Worm (Caenorhabditis elegans): Measurements from ENCODE around the gene rpl-5.
A peak's percentile ranks its signal among the peaks of the same experiment; 100 is the strongest.

The rpl-5 gene

ce11 chrII:8536060-8536459 is 33.7 kb upstream of the rpl-5 start, which contains the start of gene W01C9.2:
Gene W01C9.2 (plus strand): TSS chrII:8536360.
- TF ChIP-seq nfya-1 (tag; optimal IDR thresholded peaks at IDR 0.05) (no peak), tbx-7 (tag; optimal IDR thresholded peaks at IDR 0.05) (no peak), sox-4 (tag; optimal IDR thresholded peaks at IDR 0.05) (no peak), ceh-30 (tag; optimal IDR thresholded peaks at IDR 0.05) (no peak), ceh-48 (tag; optimal IDR thresholded peaks at IDR 0.05) (no peak), npax-4 (tag; optimal IDR thresholded peaks at IDR 0.05) (no peak), odd-2 (tag; optimal IDR thresholded peaks at IDR 0.05) (no peak), fkh-6 (tag; optimal IDR thresholded peaks at IDR 0.05) (no peak), K02D7.2 (tag; optimal IDR thresholded peaks at IDR 0.05) (no peak), ceh-22 (tag; optimal IDR thresholded peaks at IDR 0.05) (no peak), F13H6.1 (tag; optimal IDR thresholded peaks at IDR 0.05) (no peak), nhr-11 (tag; optimal IDR thresholded peaks at IDR 0.05) (no peak), ceh-19 (GFP tag; optimal IDR thresholded peaks at IDR 0.05) (no peak), pha-2 (tag; optimal IDR thresholded peaks at IDR 0.05) (no peak), pat-9 (tag; optimal IDR thresholded peaks at IDR 0.05) (no peak)

DNA sequence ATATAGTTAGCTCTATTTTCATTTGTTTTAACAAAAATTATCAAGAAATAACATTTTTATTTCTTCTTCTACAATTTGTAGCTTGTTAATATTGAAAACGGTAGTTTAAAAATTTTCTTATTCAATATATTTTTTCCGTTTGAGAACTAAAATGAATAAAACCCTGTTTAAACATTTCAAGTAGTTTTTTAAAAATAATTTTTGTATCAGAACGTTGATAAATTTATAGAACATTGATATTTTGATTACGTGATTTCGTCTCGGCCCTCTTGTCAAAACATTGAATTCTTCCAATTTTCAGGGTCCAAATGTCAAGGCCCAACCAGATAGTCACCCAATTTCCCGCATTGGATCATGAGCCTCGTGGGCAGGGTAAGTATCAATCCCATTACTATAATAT is 29.3 kb upstream of the rpl-5 start, which contains the start of gene pqn-73:
Gene pqn-73 (plus strand): TSS at position 301 of the 400 bp plus-strand sequence.
- no peak for TF ChIP-seq nfya-1 (tag; optimal IDR thresholded peaks at IDR 0.05)
- TF ChIP-seq hlh-8 (tag; optimal IDR thresholded peaks at IDR 0.05), result no peak
- no peak for TF ChIP-seq ceh-6 (GFP tag; optimal IDR thresholded peaks at IDR 0.05)
- no peak for TF ChIP-seq C08G9.2 (tag; optimal IDR thresholded peaks at IDR 0.05)
- TF ChIP-seq pros-1 (tag; optimal IDR thresholded peaks at IDR 0.05), result no peak
- TF ChIP-seq ceh-48 (tag; optimal IDR thresholded peaks at IDR 0.05), result no peak
- TF ChIP-seq pat-9 (tag; optimal IDR thresholded peaks at IDR 0.05), result no peak
- TF ChIP-seq pha-4 (tag; optimal IDR thresholded peaks at IDR 0.05), result no peak
- TF ChIP-seq madf-2 (tag; optimal IDR thresholded peaks at IDR 0.05), result no peak
- no peak for TF ChIP-seq zip-5 (tag; optimal IDR thresholded peaks at IDR 0.05)

- no peak for TF ChIP-seq unc-55 (GFP tag; optimal IDR thresholded peaks at IDR 0.05)
Observed at ce11 chrII:8545315-8545714, 24.4 kb upstream of the rpl-5 start, which contains the start of gene decr-1.2. Gene decr-1.2 (plus strand): TSS chrII:8545615.

- peak; percentile 6 for TF ChIP-seq unc-42 (tag; optimal IDR thresholded peaks at IDR 0.05)
- no peak for TF ChIP-seq mec-3 (tag; optimal IDR thresholded peaks at IDR 0.05; ENCODE audit: borderline replicate concordance)
- TF ChIP-seq ceh-22 (tag; optimal IDR thresholded peaks at IDR 0.05), result no peak
- TF ChIP-seq unc-86 (tag; optimal IDR thresholded peaks at IDR 0.05), result peak; percentile 80
- TF ChIP-seq ama-1 (optimal IDR thresholded peaks at IDR 0.05), result no peak
- peak; percentile 82 for TF ChIP-seq hlh-13 (GFP tag; optimal IDR thresholded peaks at IDR 0.05)
- TF ChIP-seq che-1 (tag; optimal IDR thresholded peaks at IDR 0.05), result peak; percentile 88
- TF ChIP-seq hlh-15 (tag; optimal IDR thresholded peaks at IDR 0.05), result peak; percentile 61
- peak; percentile 67 for TF ChIP-seq madf-2 (tag; optimal IDR thresholded peaks at IDR 0.05)
- no peak for TF ChIP-seq unc-55 (GFP tag; optimal IDR thresholded peaks at IDR 0.05)
- peak; percentile 76; the same call in 1 of the 2 replicates for TF ChIP-seq ceh-45 (GFP tag; IDR thresholded peaks at IDR 0.05)
- no peak for TF ChIP-seq pros-1 (tag; optimal IDR thresholded peaks at IDR 0.05)
- TF ChIP-seq tbx-2 (tag; optimal IDR thresholded peaks at IDR 0.05), result peak; percentile 88
- peak; percentile 92 for TF ChIP-seq elt-2 (tag; optimal IDR thresholded peaks at IDR 0.05)
- TF ChIP-seq ref-2 (tag; optimal IDR thresholded peaks at IDR 0.05), result no peak
- TF ChIP-seq ahr-1 (tag; optimal IDR thresholded peaks at IDR 0.05), result peak; percentile 75
- peak; percentile 11 for TF ChIP-seq hlh-30 (tag; optimal IDR thresholded peaks at IDR 0.05; ENCODE audit: insufficient read depth)
- peak; percentile 89 for TF ChIP-seq pha-2 (tag; optimal IDR thresholded peaks at IDR 0.05)
- peak; percentile 63 for TF ChIP-seq sdc-2 (tag; optimal IDR thresholded peaks at IDR 0.05)
- peak; percentile 28 for TF ChIP-seq ceh-30 (tag; optimal IDR thresholded peaks at IDR 0.05)
- TF ChIP-seq ceh-9 (tag; optimal IDR thresholded peaks at IDR 0.05), result peak; percentile 33
- peak; percentile 85 for TF ChIP-seq hlh-6 (tag; optimal IDR thresholded peaks at IDR 0.05)
- TF ChIP-seq sox-4 (tag; optimal IDR thresholded peaks at IDR 0.05), result peak; percentile 84
- TF ChIP-seq K02D7.2 (tag; optimal IDR thresholded peaks at IDR 0.05), result peak; percentile 85
- peak; percentile 71 for TF ChIP-seq ets-4 (tag; optimal IDR thresholded peaks at IDR 0.05)
- TF ChIP-seq F13H6.1 (tag; optimal IDR thresholded peaks at IDR 0.05), result peak; percentile 46
- TF ChIP-seq pax-1 (tag; optimal IDR thresholded peaks at IDR 0.05), result no peak
- TF ChIP-seq elt-4 (tag; optimal IDR thresholded peaks at IDR 0.05), result no peak
- TF ChIP-seq Y22D7AL.16 (tag; optimal IDR thresholded peaks at IDR 0.05), result peak; percentile 59
- no peak for TF ChIP-seq lim-6 (tag; optimal IDR thresholded peaks at IDR 0.05)
- TF ChIP-seq rnt-1 (tag; optimal IDR thresholded peaks at IDR 0.05), result peak; percentile 79
- TF ChIP-seq ztf-16 (tag; optimal IDR thresholded peaks at IDR 0.05), result peak; percentile 75
- peak; percentile 74 for TF ChIP-seq sox-2 (GFP tag; IDR thresholded peaks at IDR 0.05)
- peak; percentile 51 for TF ChIP-seq nfya-1 (tag; optimal IDR thresholded peaks at IDR 0.05)
Observed at ce11 chrII:8546975-8547374, 22.8 kb upstream of the rpl-5 start.

Measured in whole organism, late embryonic.